Worm (Caenorhabditis elegans): Measurements from ENCODE around the gene C08B6.2.

DNA sequence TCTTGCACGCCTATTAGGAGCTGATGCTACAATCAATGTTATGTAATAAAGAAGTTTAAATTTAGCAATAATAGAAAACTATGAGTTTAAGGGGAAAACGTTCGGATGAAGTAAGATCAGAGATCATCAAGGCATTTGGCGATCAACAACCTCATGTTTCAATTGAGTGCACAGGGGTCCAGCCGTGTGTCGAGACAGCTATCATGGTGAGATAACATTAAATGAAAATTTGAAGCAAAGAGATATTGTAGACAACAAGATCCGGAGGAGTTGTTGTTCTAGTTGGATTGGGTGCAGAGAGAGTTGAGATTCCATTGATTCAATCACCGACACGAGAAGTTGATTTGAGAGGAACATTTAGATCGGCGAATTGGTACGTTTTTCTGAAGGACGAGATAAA is 19.4 kb upstream of the C08B6.2 start:
- TF ChIP-seq hmg-1.1 (GFP tag; IDR thresholded peaks at IDR 0.05) (no peak), daf-12 (tag; optimal IDR thresholded peaks at IDR 0.05) (no peak), nhr-28 (tag; optimal IDR thresholded peaks at IDR 0.05) (no peak), ceh-28 (tag; optimal IDR thresholded peaks at IDR 0.05) (no peak), ces-1 (GFP tag; optimal IDR thresholded peaks at IDR 0.05) (no peak), mep-1 (tag; optimal IDR thresholded peaks at IDR 0.05) (no peak), R02D3.7 (tag; optimal IDR thresholded peaks at IDR 0.05) (no peak)
